Fruit fly (Drosophila melanogaster) S2 (cell line): ENCODE measurements around the gene pasha.
A peak's percentile ranks its signal among the peaks of the same experiment; 100 is the strongest.

Source experiments
- CG8478 ChIP-seq: fragments of >200 bp; optimal IDR thresholded peaks from 2 replicates; lab custom pipeline; 2018
- CTCF ChIP-seq, 2 experiments: fragments of >200 bp; optimal IDR thresholded peaks; 2 replicates each; lab custom pipeline; 2018

- TF ChIP-seq CTCF (optimal IDR thresholded peaks at IDR 0.05; lab: Kevin White, UChicago) (peak in 1 of 2 experiments; percentile 29), CG8478 (lab: Kevin White, UChicago) (no peak)
These were observed 8.2 kb upstream of the pasha start for dm6 chr3R:31609413-31610054.
